Fruit fly (Drosophila melanogaster): Measurements from ENCODE around the gene Wdr82.

- no peak for TF ChIP-seq h (optimal IDR thresholded peaks at IDR 0.05)
- no peak for TF ChIP-seq Atf-2 (GFP tag; optimal IDR thresholded peaks at IDR 0.05)
- TF ChIP-seq CoRest (tag; optimal IDR thresholded peaks at IDR 0.05): no peak
- TF ChIP-seq slbo (GFP tag; IDR thresholded peaks at IDR 0.05): no peak
Observed at dm6 chr2L:8327783-8328327, 46.4 kb upstream of the Wdr82 start.

All from whole organism, embryonic.